Worm (Caenorhabditis elegans): ENCODE measurements around the gene srh-109.

DNA sequence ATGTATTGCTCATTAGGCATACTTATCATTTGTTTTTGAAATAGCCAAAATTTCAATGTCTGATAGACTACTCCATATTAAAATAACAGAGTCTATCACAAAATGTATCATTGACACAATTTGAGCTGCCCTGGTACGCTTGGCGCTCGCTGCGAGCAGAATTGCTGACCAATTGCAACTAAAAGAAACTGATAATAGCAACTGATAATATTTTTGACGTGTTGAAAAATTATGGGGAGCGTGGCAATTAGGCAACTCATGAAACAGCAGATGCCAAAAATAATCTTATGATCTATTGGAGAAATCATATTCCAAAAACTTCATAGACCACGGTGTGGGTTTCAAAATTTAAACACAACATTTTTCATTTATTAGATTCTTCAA, 21.0 kb upstream of the srh-109 start:
- TF ChIP-seq F13H6.1 (tag; optimal IDR thresholded peaks at IDR 0.05) (no peak), sox-4 (tag; optimal IDR thresholded peaks at IDR 0.05) (no peak), rnt-1 (tag; optimal IDR thresholded peaks at IDR 0.05) (no peak), unc-55 (GFP tag; optimal IDR thresholded peaks at IDR 0.05) (no peak), fkh-6 (tag; optimal IDR thresholded peaks at IDR 0.05) (no peak), pha-4 (tag; optimal IDR thresholded peaks at IDR 0.05) (no peak)
